Worm (Caenorhabditis elegans): ENCODE results near the gene col-117.

The col-117 gene

DNA sequence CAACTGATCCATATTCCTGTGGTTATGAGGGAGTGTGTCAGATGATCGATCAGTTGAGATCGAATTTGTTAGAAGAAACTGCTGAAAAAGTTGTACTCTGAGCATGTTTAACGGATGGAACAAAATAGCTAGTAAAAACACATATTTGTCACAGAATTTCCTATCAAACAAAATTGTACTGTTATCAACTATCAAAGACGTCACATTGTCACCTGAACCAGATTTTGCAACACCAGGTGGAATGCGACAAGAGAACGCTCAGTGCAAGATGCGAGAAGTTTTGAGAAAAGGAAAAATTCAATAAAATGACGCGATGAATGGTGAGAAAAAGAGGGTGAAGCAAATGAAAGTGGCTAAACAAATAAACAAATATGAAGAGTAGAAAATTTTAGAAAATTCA, 43.6 kb upstream of the col-117 start (continued):
- TF ChIP-seq T20F7.1 (GFP tag; optimal IDR thresholded peaks at IDR 0.05) (no peak), ZK337.2 (GFP tag; IDR thresholded peaks at IDR 0.05) (no peak), vab-7 (GFP tag; IDR thresholded peaks at IDR 0.05) (no peak), tra-1 (GFP tag; IDR thresholded peaks at IDR 0.05) (no peak), egl-43 (GFP tag; IDR thresholded peaks at IDR 0.05) (no peak), ceh-20 (GFP tag; IDR thresholded peaks at IDR 0.05) (no peak), lsy-2 (tag; optimal IDR thresholded peaks at IDR 0.05) (no peak), nhr-48 (tag; optimal IDR thresholded peaks at IDR 0.05) (no peak), ceh-32 (tag; optimal IDR thresholded peaks at IDR 0.05; ENCODE audit: poor library complexity) (no peak), set-16 (GFP tag; IDR thresholded peaks at IDR 0.05) (no peak), daf-12 (tag; optimal IDR thresholded peaks at IDR 0.05) (no peak), cey-2 (tag; optimal IDR thresholded peaks at IDR 0.05; ENCODE audit: borderline replicate concordance, insufficient read depth) (no peak)

DNA sequence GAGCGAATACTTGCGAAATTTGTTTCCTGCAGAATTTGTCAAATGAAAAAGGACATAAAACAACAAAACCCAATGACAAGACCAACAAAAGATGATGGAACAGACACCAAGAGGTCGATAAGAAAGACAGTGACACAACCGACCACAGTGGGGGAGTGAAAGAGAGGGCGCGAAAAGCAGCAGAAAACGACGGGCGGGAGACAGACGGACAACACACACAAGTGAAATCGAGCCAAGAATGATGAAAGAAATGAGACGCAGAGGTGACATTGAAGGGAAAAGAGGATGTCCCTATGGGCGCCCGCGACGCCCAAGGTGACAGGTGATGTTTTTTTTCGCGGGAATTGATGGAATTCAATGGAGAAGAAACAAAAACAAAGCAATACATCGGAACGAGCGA, 42.1 kb upstream of the col-117 start:
- TF ChIP-seq lin-1 (GFP tag; IDR thresholded peaks at IDR 0.05) (peak; percentile 75), egl-43 (GFP tag; IDR thresholded peaks at IDR 0.05) (no peak), attf-4 (tag; optimal IDR thresholded peaks at IDR 0.05) (no peak), Y105C5A.15 (GFP tag; IDR thresholded peaks at IDR 0.05) (no peak), ceh-20 (GFP tag; IDR thresholded peaks at IDR 0.05) (peak; percentile 86), rbr-2 (tag; optimal IDR thresholded peaks at IDR 0.05) (peak; percentile 46), F10B5.3 (tag; optimal IDR thresholded peaks at IDR 0.05) (no peak), pqm-1 (tag; optimal IDR thresholded peaks at IDR 0.05) (peak; percentile 90), nhr-77 (tag; optimal IDR thresholded peaks at IDR 0.05) (peak; percentile 74), spr-1 (tag; optimal IDR thresholded peaks at IDR 0.05) (no peak), daf-19 (GFP tag; conservative IDR thresholded peaks at IDR 0.05) (no peak), mdl-1 (tag; optimal IDR thresholded peaks at IDR 0.05) (peak in 1 of 2 experiments; percentile 67), nhr-28 (tag; optimal IDR thresholded peaks at IDR 0.05) (peak; percentile 90), nhr-111 (GFP tag; optimal IDR thresholded peaks at IDR 0.05) (no peak), zag-1 (tag; optimal IDR thresholded peaks at IDR 0.05) (no peak), D1046.2 (GFP tag; IDR thresholded peaks at IDR 0.05) (no peak), ctbp-1 (GFP tag; IDR thresholded peaks at IDR 0.05) (no peak), aha-1 (tag) (peak; percentile 98), T26A8.4 (GFP tag; IDR thresholded peaks at IDR 0.05) (no peak), mxl-2 (GFP tag; conservative IDR thresholded peaks at IDR 0.05) (no peak), zip-11 (GFP tag; IDR thresholded peaks at IDR 0.05) (no peak), nhr-42 (GFP tag; IDR thresholded peaks at IDR 0.05) (no peak), lir-3 (tag; optimal IDR thresholded peaks at IDR 0.05) (no peak), F26F4.8 (GFP tag; conservative IDR thresholded peaks at IDR 0.05) (no peak), fkh-10 (GFP tag; optimal IDR thresholded peaks at IDR 0.05) (no peak), T20F7.1 (GFP tag; optimal IDR thresholded peaks at IDR 0.05) (peak; percentile 79), nhr-10 (tag; optimal IDR thresholded peaks at IDR 0.05) (no peak), aly-2 (tag; optimal IDR thresholded peaks at IDR 0.05) (no peak), fos-1 (tag; optimal IDR thresholded peaks at IDR 0.05) (no peak), saeg-2 (GFP tag; IDR thresholded peaks at IDR 0.05) (no peak), egl-27 (tag; optimal IDR thresholded peaks at IDR 0.05) (no peak), unc-39 (tag; optimal IDR thresholded peaks at IDR 0.05) (no peak), ceh-32 (tag; optimal IDR thresholded peaks at IDR 0.05; ENCODE audit: poor library complexity) (no peak), zfp-2 (tag; optimal IDR thresholded peaks at IDR 0.05) (no peak), snpc-1.2 (GFP tag; IDR thresholded peaks at IDR 0.05) (no peak), dmd-8 (GFP tag; IDR thresholded peaks at IDR 0.05) (no peak), unc-62 (GFP tag; optimal IDR thresholded peaks at IDR 0.05 in 1 of 2) (peak in 1 of 2 experiments; percentile 96), unc-62 (tag; optimal IDR thresholded peaks at IDR 0.05) (no peak), dve-1 (tag; optimal IDR thresholded peaks at IDR 0.05; ENCODE audit: insufficient read depth) (peak; percentile 86), ZK337.2 (GFP tag; IDR thresholded peaks at IDR 0.05) (no peak), ces-1 (GFP tag; optimal IDR thresholded peaks at IDR 0.05) (no peak), dmd-9 (GFP tag; IDR thresholded peaks at IDR 0.05) (no peak), ZK546.5 (tag; optimal IDR thresholded peaks at IDR 0.05) (no peak), gei-8 (GFP tag; optimal IDR thresholded peaks at IDR 0.05) (peak; percentile 8)
